Worm (Caenorhabditis elegans) whole organism, L1 larva: ENCODE results near the gene tsct-1.
A peak's percentile ranks its signal among the peaks of the same experiment; 100 is the strongest.

Experiments used
- C34B4.2 ChIP-seq: sonication (generic microtip); optimal IDR thresholded peaks from 2 replicates; lab custom pipeline; 2017; ENCODE audit warnings: mild to moderate bottlenecking, missing genetic modification characterization, missing compliant biosample characterization
- tbx-2 ChIP-seq: sonication (generic microtip); optimal IDR thresholded peaks from 2 replicates; lab custom pipeline; 2016; ENCODE audit warnings: missing genetic modification characterization, missing compliant biosample characterization

- TF ChIP-seq tbx-2 (tag; lab: Kevin White, UChicago) (peak; percentile 8), C34B4.2 (tag; lab: Kevin White, UChicago) (no peak)
Measured at ce11 chrX:12467660-12468111, 33.8 kb downstream of the tsct-1 start, which contains the start of gene myo-2.
